Worm (Caenorhabditis elegans) whole organism, mixed stage, embryonic: ENCODE results near the gene cdc-50.B.
A peak's percentile ranks its signal among the peaks of the same experiment; 100 is the strongest.
"Not testable (repeated sequence)": the region's sequence is repeated elsewhere in the genome, so short reads cannot be mapped to it uniquely, and the experiment has no call there.

Experiments
- bed-3 ChIP-seq: fragments of 200-800 bp; sonication (Bioruptor generic); optimal IDR thresholded peaks from 3 replicates; lab custom pipeline; 2018; ENCODE audit warnings: mild to moderate bottlenecking, missing genetic modification characterization, moderate library complexity, missing compliant biosample characterization
- blmp-1 ChIP-seq: fragments of 150-350 bp; optimal IDR thresholded peaks from 2 replicates; lab custom pipeline; 2014; ENCODE audit warnings: missing biosample characterization, missing genetic modification characterization
- ceh-39 ChIP-seq: fragments of 150-350 bp; optimal IDR thresholded peaks from 2 replicates; lab custom pipeline; 2014; ENCODE audit warnings: missing biosample characterization, missing genetic modification characterization
- ceh-43 ChIP-seq: fragments of 200-800 bp; sonication (Bioruptor generic); optimal IDR thresholded peaks from 2 replicates; lab custom pipeline; 2018; ENCODE audit warnings: mild to moderate bottlenecking, missing genetic modification characterization, moderate library complexity, missing compliant biosample characterization
- ceh-83 ChIP-seq: fragments of 200-800 bp; sonication (Bioruptor generic); optimal IDR thresholded peaks from 2 replicates; lab custom pipeline; 2018; ENCODE audit warnings: mild to moderate bottlenecking, missing genetic modification characterization, missing compliant biosample characterization
- ces-1 ChIP-seq: fragments of 150-350 bp; optimal IDR thresholded peaks from 2 replicates; lab custom pipeline; 2014; ENCODE audit warnings: missing biosample characterization, missing genetic modification reagents, missing genetic modification characterization
- cnd-1 ChIP-seq: fragments of 200-800 bp; sonication (Bioruptor generic); optimal IDR thresholded peaks from 2 replicates; lab custom pipeline; 2018; ENCODE audit warnings: mild to moderate bottlenecking, missing genetic modification characterization, missing compliant biosample characterization
- drap-1 ChIP-seq: fragments of 200-800 bp; sonication (Bioruptor generic); optimal IDR thresholded peaks from 3 replicates; lab custom pipeline; 2018; ENCODE audit warnings: mild to moderate bottlenecking, missing genetic modification characterization, missing compliant biosample characterization
- elt-3 ChIP-seq: fragments of 150-350 bp; optimal IDR thresholded peaks from 2 replicates; lab custom pipeline; 2014; ENCODE audit warnings: missing biosample characterization, missing genetic modification characterization
- flh-1 ChIP-seq: fragments of 200-800 bp; sonication (Bioruptor generic); optimal IDR thresholded peaks from 2 replicates; lab custom pipeline; 2018; ENCODE audit warnings: mild to moderate bottlenecking, missing genetic modification characterization, moderate library complexity, missing compliant biosample characterization
- hlh-1 ChIP-seq: fragments of 150-350 bp; optimal IDR thresholded peaks from 2 replicates; lab custom pipeline; 2014; ENCODE audit warnings: missing biosample characterization, missing genetic modification reagents, missing genetic modification characterization
- lin-13 ChIP-seq: fragments of 150-350 bp; optimal IDR thresholded peaks from 2 replicates; lab custom pipeline; 2014; ENCODE audit warnings: missing biosample characterization, missing genetic modification characterization
- lin-32 ChIP-seq: fragments of 200-800 bp; sonication (Bioruptor generic); optimal IDR thresholded peaks from 2 replicates; lab custom pipeline; 2018; ENCODE audit warnings: mild to moderate bottlenecking, missing genetic modification characterization, missing compliant biosample characterization
- lsy-2 ChIP-seq: fragments of 150-350 bp; optimal IDR thresholded peaks from 2 replicates; lab custom pipeline; 2014; ENCODE audit warnings: missing biosample characterization, missing genetic modification characterization
- mep-1 ChIP-seq: fragments of 150-350 bp; optimal IDR thresholded peaks from 2 replicates; lab custom pipeline; 2017; ENCODE audit warnings: missing biosample characterization, missing genetic modification reagents, missing genetic modification characterization, inconsistent platforms
- mls-2 ChIP-seq: sonication (generic microtip); optimal IDR thresholded peaks from 2 replicates; lab custom pipeline; 2016; ENCODE audit warnings: mild to moderate bottlenecking, missing genetic modification characterization, moderate library complexity, missing compliant biosample characterization
- nhr-12 ChIP-seq: fragments of 150-350 bp; optimal IDR thresholded peaks from 2 replicates; lab custom pipeline; 2014; ENCODE audit warnings: missing biosample characterization, missing genetic modification characterization
- nhr-2 ChIP-seq: fragments of 150-350 bp; optimal IDR thresholded peaks from 2 replicates; lab custom pipeline; 2014; ENCODE audit warnings: missing biosample characterization, missing genetic modification characterization
- nhr-237 ChIP-seq: fragments of 150-350 bp; optimal IDR thresholded peaks from 2 replicates; lab custom pipeline; 2014; ENCODE audit warnings: missing biosample characterization, missing genetic modification characterization
- nhr-28 ChIP-seq: fragments of 150-350 bp; optimal IDR thresholded peaks from 2 replicates; lab custom pipeline; 2014; ENCODE audit warnings: missing biosample characterization, missing genetic modification characterization
- pha-4 ChIP-seq: fragments of 150-350 bp; optimal IDR thresholded peaks from 2 replicates; lab custom pipeline; 2018; ENCODE audit warnings: missing biosample characterization, missing genetic modification reagents, missing genetic modification characterization
- sem-2 ChIP-seq: fragments of 200-800 bp; sonication (Bioruptor generic); optimal IDR thresholded peaks from 2 replicates; lab custom pipeline; 2018; ENCODE audit warnings: mild to moderate bottlenecking, missing genetic modification characterization, missing compliant biosample characterization
- snpc-4 ChIP-seq: fragments of 150-350 bp; optimal IDR thresholded peaks from 2 replicates; lab custom pipeline; 2014; ENCODE audit warnings: missing biosample characterization, missing genetic modification characterization
- sptf-1 ChIP-seq: sonication (generic microtip); optimal IDR thresholded peaks from 2 replicates; lab custom pipeline; 2017; ENCODE audit warnings: mild to moderate bottlenecking, missing genetic modification characterization, moderate library complexity, missing compliant biosample characterization
- unc-120 ChIP-seq: sonication (generic microtip); optimal IDR thresholded peaks from 2 replicates; lab custom pipeline; 2017; ENCODE audit warnings: missing genetic modification characterization, missing compliant biosample characterization; ENCODE audit not compliant: poor library complexity, severe bottlenecking
- unc-39 ChIP-seq: fragments of 150-350 bp; optimal IDR thresholded peaks from 2 replicates; lab custom pipeline; 2014; ENCODE audit warnings: missing biosample characterization, missing genetic modification characterization
- unc-62 ChIP-seq: fragments of 150-350 bp; optimal IDR thresholded peaks from 2 replicates; lab custom pipeline; 2014; ENCODE audit warnings: missing biosample characterization, missing genetic modification reagents, missing genetic modification characterization
- zip-8 ChIP-seq: fragments of 150-350 bp; optimal IDR thresholded peaks from 2 replicates; lab custom pipeline; 2014; ENCODE audit warnings: missing biosample characterization, missing genetic modification characterization
- ztf-11 ChIP-seq: fragments of 150-350 bp; optimal IDR thresholded peaks from 2 replicates; lab custom pipeline; 2014; ENCODE audit warnings: missing biosample characterization, missing genetic modification characterization

The cdc-50.B gene

ce11 chrIV:8764567-8764966, at the start of gene cdc-50.B:
Gene cdc-50.B (plus strand): TSS chrIV:8764867.
- no peak for TF ChIP-seq flh-1 (GFP tag; lab: Kevin White, UChicago)
- TF ChIP-seq bed-3 = no peak
- no peak for TF ChIP-seq unc-39 (tag; lab: Kevin White, UChicago)
- TF ChIP-seq ztf-11 (tag; lab: Kevin White, UChicago) = no peak
- TF ChIP-seq sptf-1 (tag; lab: Kevin White, UChicago) = no peak
- TF ChIP-seq unc-62 (GFP tag; lab: Kevin White, UChicago) = no peak
- no peak for TF ChIP-seq nhr-28
- TF ChIP-seq lin-13 (tag; lab: Kevin White, UChicago) = no peak
- no peak for TF ChIP-seq ces-1 (GFP tag; lab: Kevin White, UChicago)
- no peak for TF ChIP-seq lin-32 (GFP tag; lab: Kevin White, UChicago)
- no peak for TF ChIP-seq ceh-43 (GFP tag; lab: Kevin White, UChicago)

ce11 chrIV:8715032-8715431, 49.6 kb upstream of the cdc-50.B start, which contains the start of the genes parg-2 and ipla-5:
Gene parg-2 (minus strand): TSS chrIV:8715132.
Gene ipla-5 (plus strand): TSS chrIV:8715247.
- not testable (repeated sequence) for TF ChIP-seq nhr-2 (tag; lab: Kevin White, UChicago); ceh-39; unc-120

ce11 chrIV:8718153-8718552, 46.5 kb upstream of the cdc-50.B start, which contains the start of gene H23L24.1:
Gene H23L24.1 (plus strand): TSS chrIV:8718453.
- TF ChIP-seq pha-4 (tag; lab: Kevin White, UChicago) = no peak
- TF ChIP-seq lsy-2 (tag; lab: Kevin White, UChicago) = no peak
- no peak for TF ChIP-seq unc-39 (tag; lab: Kevin White, UChicago)

- TF ChIP-seq unc-120 = no peak
- no peak for TF ChIP-seq bed-3
- TF ChIP-seq cnd-1 (tag; lab: Kevin White, UChicago) = peak; percentile 87
- TF ChIP-seq nhr-2 (tag; lab: Kevin White, UChicago) = peak; percentile 79
- TF ChIP-seq snpc-4 (tag; lab: Kevin White, UChicago) = no peak
- no peak for TF ChIP-seq elt-3
- no peak for TF ChIP-seq mep-1 (tag; lab: Kevin White, UChicago)
- no peak for TF ChIP-seq blmp-1 (tag; lab: Kevin White, UChicago)
- no peak for TF ChIP-seq drap-1
- TF ChIP-seq zip-8 (tag; lab: Kevin White, UChicago) = peak; percentile 51
- TF ChIP-seq lin-13 (tag; lab: Kevin White, UChicago) = no peak
- TF ChIP-seq mls-2 (tag; lab: Kevin White, UChicago) = no peak
- TF ChIP-seq ces-1 (GFP tag; lab: Kevin White, UChicago) = peak; percentile 35
- no peak for TF ChIP-seq ceh-39
- no peak for TF ChIP-seq sptf-1 (tag; lab: Kevin White, UChicago)
- no peak for TF ChIP-seq ceh-43 (GFP tag; lab: Kevin White, UChicago)
- TF ChIP-seq nhr-12 (tag; lab: Kevin White, UChicago) = no peak
- no peak for TF ChIP-seq unc-62 (GFP tag; lab: Kevin White, UChicago)
- no peak for TF ChIP-seq ceh-83 (GFP tag; lab: Kevin White, UChicago)
- no peak for TF ChIP-seq hlh-1
- TF ChIP-seq pha-4 (tag; lab: Kevin White, UChicago) = no peak
- TF ChIP-seq sem-2 (GFP tag; lab: Kevin White, UChicago) = no peak
- no peak for TF ChIP-seq nhr-237 (tag; lab: Kevin White, UChicago)
- no peak for TF ChIP-seq lsy-2 (tag; lab: Kevin White, UChicago)
- no peak for TF ChIP-seq nhr-28
Observed at ce11 chrIV:8722801-8723200, 41.9 kb upstream of the cdc-50.B start.

- no peak for TF ChIP-seq blmp-1 (tag; lab: Kevin White, UChicago)
- TF ChIP-seq nhr-12 (tag; lab: Kevin White, UChicago) = no peak
- TF ChIP-seq nhr-237 (tag; lab: Kevin White, UChicago) = no peak
- no peak for TF ChIP-seq mls-2 (tag; lab: Kevin White, UChicago)
- no peak for TF ChIP-seq snpc-4 (tag; lab: Kevin White, UChicago)
- TF ChIP-seq, all 35 proteins: peak for 0
Observed at ce11 chrIV:8723720-8724119, 40.9 kb upstream of the cdc-50.B start, which contains the start of gene F21D5.9. Gene F21D5.9 (plus strand): TSS chrIV:8724020.

ce11 chrIV:8724907-8725306, 39.8 kb upstream of the cdc-50.B start:
- TF ChIP-seq mls-2 (tag; lab: Kevin White, UChicago) = no peak
- TF ChIP-seq ces-1 (GFP tag; lab: Kevin White, UChicago) = no peak
- TF ChIP-seq nhr-2 (tag; lab: Kevin White, UChicago) = no peak
- TF ChIP-seq hlh-1 = no peak
- no peak for TF ChIP-seq unc-120
- no peak for TF ChIP-seq pha-4 (tag; lab: Kevin White, UChicago)
- TF ChIP-seq drap-1 = no peak
- TF ChIP-seq nhr-28 = no peak
- TF ChIP-seq, all 35 proteins: peak for 0
